Fruit fly (Drosophila melanogaster): ENCODE measurements around the gene gpp.
A peak's percentile ranks its signal among the peaks of the same experiment; 100 is the strongest.

DNA sequence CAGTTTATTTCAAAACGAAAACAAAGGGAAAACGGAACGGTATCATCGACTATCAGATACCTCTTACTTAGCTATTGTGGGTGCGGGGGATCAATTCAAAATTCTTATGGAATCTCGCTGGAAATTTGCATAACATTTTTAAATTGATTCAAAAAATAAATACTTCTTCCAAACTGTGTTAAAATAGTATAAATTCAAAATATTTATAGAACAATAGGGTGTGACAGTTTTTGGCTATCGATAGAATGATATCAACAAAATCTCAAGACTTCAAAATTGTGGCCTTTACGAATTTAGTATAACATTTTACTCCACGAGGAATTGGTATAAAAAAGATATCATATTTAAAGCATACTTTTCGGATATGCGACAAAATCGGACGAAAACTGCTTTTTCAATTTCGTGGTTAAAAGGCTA, 18.2 kb upstream of the gpp start:
- TF ChIP-seq Hr96 (GFP tag; optimal IDR thresholded peaks at IDR 0.05) = no peak
- TF ChIP-seq CG7045 (GFP tag; optimal IDR thresholded peaks at IDR 0.05) = no peak
- no peak for TF ChIP-seq CG11617 (GFP tag; optimal IDR thresholded peaks at IDR 0.05)
- no peak for TF ChIP-seq cnc (optimal IDR thresholded peaks at IDR 0.05)
- no peak for TF ChIP-seq CG1620 (GFP tag; optimal IDR thresholded peaks at IDR 0.05)
- no peak for TF ChIP-seq cic (GFP tag; optimal IDR thresholded peaks at IDR 0.05)
- no peak for TF ChIP-seq Crg-1 (GFP tag; optimal IDR thresholded peaks at IDR 0.05)
- no peak for TF ChIP-seq toe (GFP tag; optimal IDR thresholded peaks at IDR 0.05)
- no peak for TF ChIP-seq Mnt (GFP tag; optimal IDR thresholded peaks at IDR 0.05)
- no peak for TF ChIP-seq CG14711 (tag; optimal IDR thresholded peaks at IDR 0.05)
- no peak for TF ChIP-seq tj (GFP tag; optimal IDR thresholded peaks at IDR 0.05)
- peak; percentile 91 for TF ChIP-seq kay (GFP tag; ENCODE audit: borderline replicate concordance)
- TF ChIP-seq ovo (GFP tag; optimal IDR thresholded peaks at IDR 0.05) = no peak
- TF ChIP-seq pad (GFP tag; optimal IDR thresholded peaks at IDR 0.05) = no peak

Measured in whole organism, adult.